Worm (Caenorhabditis elegans) whole organism, L3 larva: ENCODE data around the gene W08E12.2.

Experiments used
- R02D3.7 ChIP-seq: fragments of 150-350 bp; optimal IDR thresholded peaks from 2 replicates; lab custom pipeline; 2014; ENCODE audit warnings: missing biosample characterization, missing genetic modification characterization
- ZK546.5 ChIP-seq: sonication (generic microtip); optimal IDR thresholded peaks from 2 replicates; lab custom pipeline; 2017; ENCODE audit warnings: missing biosample characterization, missing genetic modification characterization
- aly-2 ChIP-seq: fragments of 150-350 bp; optimal IDR thresholded peaks from 2 replicates; lab custom pipeline; 2014; ENCODE audit warnings: missing biosample characterization, missing genetic modification characterization
- ama-1 ChIP-seq: fragments of 150-350 bp; optimal IDR thresholded peaks from 2 replicates; lab custom pipeline; 2018
- ceh-16 ChIP-seq: sonication (generic microtip); optimal IDR thresholded peaks from 2 replicates; lab custom pipeline; 2017; ENCODE audit warnings: missing biosample characterization, missing genetic modification characterization
- ceh-28 ChIP-seq: fragments of 150-350 bp; optimal IDR thresholded peaks from 2 replicates; lab custom pipeline; 2014; ENCODE audit warnings: missing biosample characterization, missing genetic modification reagents, missing genetic modification characterization
- ceh-82 ChIP-seq: fragments of 150-350 bp; optimal IDR thresholded peaks from 2 replicates; lab custom pipeline; 2014; ENCODE audit warnings: missing biosample characterization, missing genetic modification characterization
- ceh-9 ChIP-seq: sonication (generic microtip); optimal IDR thresholded peaks from 2 replicates; lab custom pipeline; 2018; ENCODE audit warnings: missing biosample characterization, missing genetic modification characterization
- daf-12 ChIP-seq: fragments of 150-350 bp; optimal IDR thresholded peaks from 2 replicates; lab custom pipeline; 2014; ENCODE audit warnings: missing biosample characterization, missing genetic modification reagents, missing genetic modification characterization
- egl-27 ChIP-seq: sonication (generic microtip); optimal IDR thresholded peaks from 4 replicates; lab custom pipeline; 2017; ENCODE audit warnings: missing biosample characterization, missing genetic modification reagents, missing genetic modification characterization
- egl-5 ChIP-seq: fragments of 150-350 bp; optimal IDR thresholded peaks from 2 replicates; lab custom pipeline; 2017; ENCODE audit warnings: missing biosample characterization, missing genetic modification reagents, missing genetic modification characterization, inconsistent platforms
- elt-1 ChIP-seq: fragments of 150-350 bp; optimal IDR thresholded peaks from 2 replicates; lab custom pipeline; 2014; ENCODE audit warnings: missing biosample characterization, missing genetic modification characterization
- elt-2 ChIP-seq: sonication (generic microtip); optimal IDR thresholded peaks from 2 replicates; lab custom pipeline; 2016; ENCODE audit warnings: missing genetic modification reagents, mild to moderate bottlenecking, missing genetic modification characterization, missing compliant biosample characterization
- elt-3 ChIP-seq, 3 experiments: fragments of 150-350 bp in 1 of 3; sonication (generic microtip) in 2 of 3; optimal IDR thresholded peaks; 2 replicates in 2 of 3; 4 replicates in 1 of 3; lab custom pipeline; 2014 to 2017; ENCODE audit warnings: missing biosample characterization in 3 of 3, missing genetic modification characterization in 3 of 3
- eor-1 ChIP-seq, 2 experiments: fragments of 150-350 bp; optimal IDR thresholded peaks; 2 replicates each; lab custom pipeline; 2014 to 2018; ENCODE audit warnings: missing biosample characterization in 2 of 2, missing genetic modification characterization in 2 of 2
- fkh-10 ChIP-seq: sonication (generic microtip); optimal IDR thresholded peaks from 2 replicates; lab custom pipeline; 2017; ENCODE audit warnings: missing biosample characterization, missing genetic modification reagents, missing genetic modification characterization
- fkh-2 ChIP-seq: fragments of 150-350 bp; optimal IDR thresholded peaks from 2 replicates; lab custom pipeline; 2014; ENCODE audit warnings: missing biosample characterization, missing genetic modification reagents, missing genetic modification characterization
- fos-1 ChIP-seq: fragments of 150-350 bp; optimal IDR thresholded peaks from 2 replicates; lab custom pipeline; 2014; ENCODE audit warnings: missing biosample characterization, missing genetic modification characterization
- hmg-11 ChIP-seq: sonication (generic microtip); optimal IDR thresholded peaks from 2 replicates; lab custom pipeline; 2016; ENCODE audit warnings: missing genetic modification characterization, missing compliant biosample characterization
- jun-1 ChIP-seq: fragments of 150-350 bp; optimal IDR thresholded peaks from 2 replicates; lab custom pipeline; 2014; ENCODE audit warnings: missing biosample characterization, missing genetic modification reagents, missing genetic modification characterization
- lin-15B ChIP-seq: fragments of 150-350 bp; optimal IDR thresholded peaks from 2 replicates; lab custom pipeline; 2014; ENCODE audit warnings: missing biosample characterization, missing genetic modification characterization
- lin-39 ChIP-seq: fragments of 150-350 bp; optimal IDR thresholded peaks from 2 replicates; lab custom pipeline; 2018; ENCODE audit warnings: missing biosample characterization, missing genetic modification reagents, missing genetic modification characterization
- lsy-12 ChIP-seq: sonication (generic microtip); optimal IDR thresholded peaks from 2 replicates; lab custom pipeline; 2016; ENCODE audit warnings: mild to moderate bottlenecking, missing genetic modification characterization, missing compliant biosample characterization
- mdl-1 ChIP-seq: fragments of 150-350 bp; optimal IDR thresholded peaks from 2 replicates; lab custom pipeline; 2014; ENCODE audit warnings: missing biosample characterization, missing genetic modification characterization
- mml-1 ChIP-seq: fragments of 150-350 bp; sonication (generic microtip); optimal IDR thresholded peaks from 3 replicates; lab custom pipeline; 2014; ENCODE audit warnings: missing biosample characterization, missing genetic modification characterization
- nfya-1 ChIP-seq: sonication (generic microtip); optimal IDR thresholded peaks from 2 replicates; lab custom pipeline; 2017; ENCODE audit warnings: missing genetic modification characterization, mild to moderate bottlenecking, missing compliant biosample characterization, antibody characterized with exemption, moderate library complexity; ENCODE audit not compliant: insufficient read depth
- nhr-11 ChIP-seq: fragments of 150-350 bp; optimal IDR thresholded peaks from 2 replicates; lab custom pipeline; 2014; ENCODE audit warnings: missing biosample characterization, missing genetic modification characterization
- nhr-12 ChIP-seq: fragments of 150-350 bp; optimal IDR thresholded peaks from 2 replicates; lab custom pipeline; 2014; ENCODE audit warnings: missing biosample characterization, missing genetic modification characterization
- nhr-23 ChIP-seq: fragments of 150-350 bp; optimal IDR thresholded peaks from 2 replicates; lab custom pipeline; 2014; ENCODE audit warnings: missing biosample characterization, missing genetic modification reagents, missing genetic modification characterization
- nhr-237 ChIP-seq: fragments of 150-350 bp; optimal IDR thresholded peaks from 2 replicates; lab custom pipeline; 2014; ENCODE audit warnings: missing biosample characterization, missing genetic modification characterization
- nhr-25 ChIP-seq: sonication (generic microtip); optimal IDR thresholded peaks from 2 replicates; lab custom pipeline; 2017; ENCODE audit warnings: missing biosample characterization, missing genetic modification characterization
- nhr-28 ChIP-seq: fragments of 150-350 bp; optimal IDR thresholded peaks from 2 replicates; lab custom pipeline; 2014; ENCODE audit warnings: missing biosample characterization, missing genetic modification characterization
- nhr-43 ChIP-seq: sonication (generic microtip); optimal IDR thresholded peaks from 2 replicates; lab custom pipeline; 2016; ENCODE audit warnings: mild to moderate bottlenecking, missing genetic modification characterization, missing compliant biosample characterization; ENCODE audit not compliant: poor library complexity, severe bottlenecking
- nhr-67 ChIP-seq: fragments of 150-350 bp; optimal IDR thresholded peaks from 2 replicates; lab custom pipeline; 2014; ENCODE audit warnings: missing biosample characterization, missing genetic modification characterization
- nhr-76 ChIP-seq: fragments of 150-350 bp; sonication (generic microtip); optimal IDR thresholded peaks from 5 replicates; lab custom pipeline; 2014; ENCODE audit warnings: missing biosample characterization, missing genetic modification characterization
- nhr-77 ChIP-seq: fragments of 150-350 bp; optimal IDR thresholded peaks from 2 replicates; lab custom pipeline; 2014; ENCODE audit warnings: missing biosample characterization, missing genetic modification characterization
- pha-4 ChIP-seq: fragments of 150-350 bp; optimal IDR thresholded peaks from 2 replicates; lab custom pipeline; 2014; ENCODE audit warnings: missing biosample characterization, missing genetic modification reagents, missing genetic modification characterization
- pqm-1 ChIP-seq: fragments of 150-350 bp; optimal IDR thresholded peaks from 2 replicates; lab custom pipeline; 2017; ENCODE audit warnings: missing biosample characterization, missing genetic modification characterization, inconsistent platforms
- sea-2 ChIP-seq: fragments of 150-350 bp; sonication (generic microtip); optimal IDR thresholded peaks from 4 replicates; lab custom pipeline; 2014; ENCODE audit warnings: missing biosample characterization, missing genetic modification reagents, missing genetic modification characterization
- skn-1 ChIP-seq: fragments of 150-350 bp; optimal IDR thresholded peaks from 2 replicates; lab custom pipeline; 2014; ENCODE audit warnings: missing biosample characterization, missing genetic modification characterization
- snpc-4 ChIP-seq: fragments of 150-350 bp; optimal IDR thresholded peaks from 2 replicates; lab custom pipeline; 2014; ENCODE audit warnings: missing biosample characterization, missing genetic modification characterization
- tbx-2 ChIP-seq: sonication (generic microtip); optimal IDR thresholded peaks from 2 replicates; lab custom pipeline; 2016; ENCODE audit warnings: mild to moderate bottlenecking, missing genetic modification characterization, missing compliant biosample characterization
- unc-39 ChIP-seq: sonication (generic microtip); optimal IDR thresholded peaks from 4 replicates; lab custom pipeline; 2017; ENCODE audit warnings: missing biosample characterization, missing genetic modification characterization
- unc-62 ChIP-seq: fragments of 150-350 bp; sonication (generic microtip); optimal IDR thresholded peaks from 4 replicates; lab custom pipeline; 2014; ENCODE audit warnings: missing biosample characterization, missing genetic modification reagents, missing genetic modification characterization
- zag-1 ChIP-seq: fragments of 150-350 bp; optimal IDR thresholded peaks from 2 replicates; lab custom pipeline; 2014; ENCODE audit warnings: missing biosample characterization, missing genetic modification characterization
- ztf-11 ChIP-seq: fragments of 150-350 bp; optimal IDR thresholded peaks from 2 replicates; lab custom pipeline; 2014; ENCODE audit warnings: missing biosample characterization, missing genetic modification characterization
- ztf-4 ChIP-seq: fragments of 150-350 bp; optimal IDR thresholded peaks from 2 replicates; lab custom pipeline; 2014; ENCODE audit warnings: missing biosample characterization, missing genetic modification characterization

The W08E12.2 gene

DNA sequence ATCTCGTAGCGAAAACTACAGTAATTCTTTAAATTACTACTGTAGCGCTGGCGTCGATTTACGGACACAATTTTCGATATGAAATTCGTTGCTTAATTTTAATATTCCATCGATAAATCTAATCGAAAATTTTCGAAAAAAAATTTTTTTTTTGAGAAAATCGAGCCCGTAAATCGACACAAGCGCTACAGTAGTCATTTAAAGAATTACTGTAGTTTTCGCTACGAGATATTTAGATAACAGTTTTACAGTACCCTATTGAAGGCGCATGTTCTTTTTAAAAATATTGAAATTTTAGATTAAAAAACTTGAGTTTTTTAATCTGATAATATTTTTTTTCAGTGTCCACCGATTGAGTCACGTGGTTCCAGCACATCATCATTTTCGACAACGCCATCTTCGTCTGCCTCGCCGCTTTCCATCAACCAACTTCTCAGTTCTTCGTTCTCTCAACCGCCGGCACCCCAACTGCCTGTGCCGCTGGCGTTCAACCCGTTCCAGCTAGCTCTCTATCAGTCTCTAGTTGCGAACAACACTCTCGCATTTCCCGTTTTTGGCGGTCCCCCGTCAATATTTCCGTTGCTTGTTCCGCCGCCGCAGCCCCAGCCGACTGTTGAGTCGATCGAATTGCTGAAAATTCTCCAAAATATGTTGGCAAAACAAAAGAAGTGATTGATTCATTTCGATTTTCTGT lies 11.7 kb upstream of the W08E12.2 start:
- no peak for TF ChIP-seq nhr-12 (tag; lab: Kevin White, UChicago)
- no peak for TF ChIP-seq ztf-11
- no peak for TF ChIP-seq nhr-237
- TF ChIP-seq fkh-10 (GFP tag; lab: Kevin White, UChicago): no peak
- TF ChIP-seq sea-2 (GFP tag; lab: Kevin White, UChicago): no peak
- no peak for TF ChIP-seq hmg-11 (tag; lab: Kevin White, UChicago)
- TF ChIP-seq daf-12 (tag; lab: Kevin White, UChicago): no peak
- TF ChIP-seq ZK546.5 (tag; lab: Kevin White, UChicago): no peak
- TF ChIP-seq nfya-1 (tag; lab: Kevin White, UChicago): no peak
- no peak for TF ChIP-seq nhr-11 (tag; lab: Kevin White, UChicago)
- TF ChIP-seq skn-1 (tag; lab: Kevin White, UChicago): no peak
- TF ChIP-seq nhr-25 (tag; lab: Kevin White, UChicago): no peak
- no peak for TF ChIP-seq lin-15B
- TF ChIP-seq lsy-12 (tag; lab: Kevin White, UChicago): no peak
- no peak for TF ChIP-seq nhr-76 (tag; lab: Kevin White, UChicago)
- TF ChIP-seq unc-62 (GFP tag; lab: Kevin White, UChicago): no peak
- no peak for TF ChIP-seq tbx-2 (tag; lab: Kevin White, UChicago)

- TF ChIP-seq unc-39 (no peak), sea-2 (GFP tag; lab: Kevin White, UChicago) (no peak), R02D3.7 (peak; percentile 81), nhr-25 (tag; lab: Kevin White, UChicago) (peak; percentile 95), fos-1 (tag; lab: Kevin White, UChicago) (peak; percentile 32), zag-1 (tag; lab: Kevin White, UChicago) (no peak), ceh-82 (tag; lab: Kevin White, UChicago) (peak; percentile 66), nhr-43 (tag; lab: Kevin White, UChicago) (peak; percentile 83), fkh-2 (no peak), elt-1 (no peak), daf-12 (tag; lab: Kevin White, UChicago) (no peak), ceh-16 (no peak), lsy-12 (tag; lab: Kevin White, UChicago) (peak; percentile 76), nhr-11 (tag; lab: Kevin White, UChicago) (peak; percentile 82), ztf-4 (tag; lab: Kevin White, UChicago) (peak; percentile 51), skn-1 (tag; lab: Kevin White, UChicago) (peak; percentile 81), nhr-67 (tag; lab: Kevin White, UChicago) (peak; percentile 31), aly-2 (tag; lab: Kevin White, UChicago) (no peak), lin-39 (tag; lab: Kevin White, UChicago) (peak; percentile 80), fkh-10 (GFP tag; lab: Kevin White, UChicago) (peak; percentile 87), nhr-28 (tag; lab: Kevin White, UChicago) (peak; percentile 27), ztf-11 (no peak), mml-1 (tag; lab: Kevin White, UChicago) (no peak), nfya-1 (tag; lab: Kevin White, UChicago) (peak; percentile 93), nhr-77 (peak; percentile 63), unc-62 (GFP tag; lab: Kevin White, UChicago) (peak; percentile 52), pha-4 (tag; lab: Kevin White, UChicago) (peak; percentile 100), elt-2 (tag; lab: Kevin White, UChicago) (peak; percentile 71), ceh-28 (tag; lab: Kevin White, UChicago) (peak; percentile 83), jun-1 (tag; lab: Kevin White, UChicago) (peak; percentile 89), nhr-23 (tag; lab: Kevin White, UChicago) (peak; percentile 97), egl-5 (tag; lab: Kevin White, UChicago) (peak; percentile 74), eor-1 (tag; optimal IDR thresholded peaks at IDR 0.05; lab: Kevin White, UChicago) (no peak), tbx-2 (tag; lab: Kevin White, UChicago) (peak; percentile 38), ama-1 (lab: Kevin White, UChicago) (peak; percentile 88), elt-3 (tag; optimal IDR thresholded peaks at IDR 0.05; lab: Kevin White, UChicago) (peak in 1 of 3 experiments; percentile 31), lin-15B (peak; percentile 99), hmg-11 (tag; lab: Kevin White, UChicago) (peak; percentile 50), egl-27 (tag; lab: Kevin White, UChicago) (peak; percentile 5), pqm-1 (tag; lab: Kevin White, UChicago) (peak; percentile 80), ceh-9 (tag; lab: Kevin White, UChicago) (no peak), nhr-12 (tag; lab: Kevin White, UChicago) (no peak), ZK546.5 (tag; lab: Kevin White, UChicago) (peak; percentile 26), nhr-76 (tag; lab: Kevin White, UChicago) (peak; percentile 51), snpc-4 (tag; lab: Kevin White, UChicago) (peak; percentile 93), mdl-1 (tag; lab: Kevin White, UChicago) (peak; percentile 24), nhr-237 (no peak)
- TF ChIP-seq, all 47 proteins: peak for 33
Measured at ce11 chrIV:3294553-3295185, 11.0 kb upstream of the W08E12.2 start, which contains the start of gene W08E12.7. W08E12.7 (plus strand) TSS chrIV:3295135.
